Worm (Caenorhabditis elegans) whole organism, young adult: ENCODE measurements around the gene ogdh-2.

ENCODE experiments used
- B0261.1 ChIP-seq: sonication (generic microtip); optimal IDR thresholded peaks from 2 replicates; lab custom pipeline; 2016; ENCODE audit warnings: mild to moderate bottlenecking, missing genetic modification characterization, moderate library complexity, missing compliant biosample characterization
- C17E4.6 ChIP-seq: fragments of 200-800 bp; sonication (Bioruptor generic); IDR thresholded peaks from 2 replicates; pipeline ENCODE4 v1.3.6; 2022; ENCODE audit warnings: missing genetic modification reagents, missing genetic modification characterization, missing compliant biosample characterization
- F23B12.7 ChIP-seq: sonication (generic microtip); optimal IDR thresholded peaks from 2 replicates; lab custom pipeline; 2017; ENCODE audit warnings: missing genetic modification characterization, mild to moderate bottlenecking, missing compliant biosample characterization, antibody characterized with exemption, moderate library complexity; ENCODE audit not compliant: insufficient read depth
- F39B2.1 ChIP-seq: fragments of 200-800 bp; sonication (Bioruptor generic); IDR thresholded peaks from 2 replicates; pipeline ENCODE4 v1.3.6; 2022; ENCODE audit warnings: missing genetic modification reagents, missing genetic modification characterization, missing compliant biosample characterization
- F49E8.2 ChIP-seq: sonication (generic microtip); optimal IDR thresholded peaks from 3 replicates; lab custom pipeline; 2017; ENCODE audit warnings: missing genetic modification characterization, mild to moderate bottlenecking, missing compliant biosample characterization, antibody characterized with exemption, moderate library complexity; ENCODE audit not compliant: insufficient read depth
- F55B11.4 ChIP-seq: sonication (generic microtip); optimal IDR thresholded peaks from 2 replicates; lab custom pipeline; 2016; ENCODE audit warnings: missing compliant biosample characterization, missing genetic modification characterization, borderline replicate concordance; ENCODE audit not compliant: insufficient read depth
- F57C9.4 ChIP-seq: sonication (generic microtip); optimal IDR thresholded peaks from 2 replicates; lab custom pipeline; 2017; ENCODE audit warnings: mild to moderate bottlenecking, missing genetic modification characterization, missing compliant biosample characterization
- ZK185.1 ChIP-seq: sonication (generic microtip); optimal IDR thresholded peaks from 2 replicates; lab custom pipeline; 2016; ENCODE audit warnings: mild to moderate bottlenecking, missing genetic modification characterization, missing compliant biosample characterization; ENCODE audit not compliant: poor library complexity, severe bottlenecking
- ama-1 ChIP-seq, 3 experiments: fragments of 150-350 bp in 1 of 3; sonication (generic microtip) in 2 of 3; optimal IDR thresholded peaks; 2 replicates each; lab custom pipeline; 2014 to 2018; ENCODE audit warnings: missing biosample characterization in 2 of 3, missing genetic modification characterization in 2 of 3, missing genetic modification reagents in 2 of 3
- aptf-2 ChIP-seq: fragments of 200-800 bp; sonication (Bioruptor generic); conservative IDR thresholded peaks from 2 replicates; pipeline ENCODE4 v1.3.6; 2022; ENCODE audit warnings: missing genetic modification reagents, missing genetic modification characterization, missing compliant biosample characterization
- aptf-3 ChIP-seq: fragments of 200-800 bp; sonication (Bioruptor generic); IDR thresholded peaks from 2 replicates; pipeline ENCODE4 v1.3.6; 2022; ENCODE audit warnings: missing genetic modification characterization, missing compliant biosample characterization
- atf-7 ChIP-seq: sonication (generic microtip); optimal IDR thresholded peaks from 2 replicates; lab custom pipeline; 2017; ENCODE audit warnings: mild to moderate bottlenecking, missing genetic modification characterization, missing compliant biosample characterization
- cebp-1 ChIP-seq, 2 experiments: fragments of 200-800 bp in 1 of 2; sonication (Bioruptor generic) in 1 of 2; sonication (generic microtip) in 1 of 2; IDR thresholded peaks in 1 of 2; optimal IDR thresholded peaks in 1 of 2; 2 replicates each; pipeline versions ENCODE4 v1.3.6 to Lab custom; 2017 to 2022; ENCODE audit warnings: missing compliant biosample characterization in 2 of 2, missing genetic modification characterization in 2 of 2, mild to moderate bottlenecking in 1 of 2, missing genetic modification reagents in 1 of 2, moderate library complexity in 1 of 2
- cebp-2 ChIP-seq: fragments of 200-800 bp; sonication (Bioruptor generic); IDR thresholded peaks from 2 replicates; pipeline ENCODE4 v1.3.6; 2022; ENCODE audit warnings: missing genetic modification characterization, missing compliant biosample characterization
- ceh-100 ChIP-seq: fragments of 200-800 bp; sonication (Bioruptor generic); IDR thresholded peaks from 2 replicates; pipeline ENCODE4 v1.3.6; 2022; ENCODE audit warnings: missing genetic modification reagents, missing genetic modification characterization, missing compliant biosample characterization
- die-1 ChIP-seq: sonication (generic microtip); optimal IDR thresholded peaks from 2 replicates; lab custom pipeline; 2016; ENCODE audit warnings: missing genotype, mild to moderate bottlenecking, missing genetic modification characterization, missing compliant biosample characterization
- egl-18 ChIP-seq: fragments of 200-800 bp; sonication (Bioruptor generic); IDR thresholded peaks from 2 replicates; pipeline ENCODE4 v1.3.6; 2022; ENCODE audit warnings: missing genetic modification reagents, missing genetic modification characterization, missing compliant biosample characterization
- gei-17 ChIP-seq: fragments of 200-800 bp; sonication (Bioruptor generic); optimal IDR thresholded peaks from 2 replicates; lab custom pipeline; 2018; ENCODE audit warnings: mild to moderate bottlenecking, missing genetic modification characterization, missing compliant biosample characterization
- hlh-26 ChIP-seq: fragments of 200-800 bp; sonication (Bioruptor generic); conservative IDR thresholded peaks from 2 replicates; pipeline ENCODE4 v1.3.6; 2022; ENCODE audit warnings: missing genetic modification reagents, missing genetic modification characterization, missing compliant biosample characterization
- hmg-1.2 ChIP-seq: fragments of 200-800 bp; sonication (Bioruptor generic); IDR thresholded peaks from 2 replicates; pipeline ENCODE4 v1.3.6; 2022; ENCODE audit warnings: missing genetic modification reagents, missing genetic modification characterization, missing compliant biosample characterization
- hsf-1 ChIP-seq: fragments of 200-800 bp; sonication (Bioruptor generic); IDR thresholded peaks from 2 replicates; pipeline ENCODE4 v1.3.6; 2022; ENCODE audit warnings: missing genetic modification reagents, missing genetic modification characterization, missing compliant biosample characterization
- lin-35 ChIP-seq, 3 experiments: fragments of 150-350 bp in 2 of 3; sonication (generic microtip) in 1 of 3; optimal IDR thresholded peaks; 2 replicates each; lab custom pipeline; 2014 to 2018; ENCODE audit warnings: missing biosample characterization in 3 of 3, missing genetic modification characterization in 3 of 3, missing genetic modification reagents in 3 of 3
- lin-40 ChIP-seq: sonication (generic microtip); optimal IDR thresholded peaks from 2 replicates; lab custom pipeline; 2016; ENCODE audit warnings: missing genetic modification characterization, mild to moderate bottlenecking, missing compliant biosample characterization, missing genotype, missing genetic modification reagents
- lir-1 ChIP-seq: fragments of 200-800 bp; sonication (Bioruptor generic); conservative IDR thresholded peaks from 2 replicates; pipeline ENCODE4 v1.3.6; 2022; ENCODE audit warnings: missing genetic modification reagents, missing genetic modification characterization, missing compliant biosample characterization
- madf-10 ChIP-seq: sonication (generic microtip); optimal IDR thresholded peaks from 2 replicates; lab custom pipeline; 2016; ENCODE audit warnings: mild to moderate bottlenecking, missing genetic modification characterization, missing compliant biosample characterization
- mxl-1 ChIP-seq: sonication (generic microtip); optimal IDR thresholded peaks from 2 replicates; lab custom pipeline; 2016; ENCODE audit warnings: missing genetic modification characterization, missing compliant biosample characterization
- nhr-179 ChIP-seq: sonication (generic microtip); optimal IDR thresholded peaks from 2 replicates; lab custom pipeline; 2016; ENCODE audit warnings: mild to moderate bottlenecking, missing genetic modification characterization, missing compliant biosample characterization
- nhr-27 ChIP-seq: fragments of 200-800 bp; sonication (Bioruptor generic); optimal IDR thresholded peaks from 2 replicates; lab custom pipeline; 2018; ENCODE audit warnings: mild to moderate bottlenecking, missing genetic modification characterization, moderate library complexity, missing compliant biosample characterization
- nhr-80 ChIP-seq: sonication (generic microtip); optimal IDR thresholded peaks from 2 replicates; lab custom pipeline; 2016; ENCODE audit warnings: missing genetic modification characterization, missing compliant biosample characterization
- pha-4 ChIP-seq: fragments of 150-350 bp; sonication (generic microtip); optimal IDR thresholded peaks from 2 replicates; lab custom pipeline; 2014; ENCODE audit warnings: missing biosample characterization, missing genetic modification reagents, missing genetic modification characterization
- rcor-1 ChIP-seq: fragments of 200-800 bp; sonication (Bioruptor generic); IDR thresholded peaks from 2 replicates; pipeline ENCODE4 v1.3.6; 2022; ENCODE audit warnings: missing genetic modification reagents, missing genetic modification characterization, missing compliant biosample characterization
- rec-8 ChIP-seq, 2 experiments: sonication (generic microtip); optimal IDR thresholded peaks; 2 replicates each; lab custom pipeline; 2016; ENCODE audit warnings: mild to moderate bottlenecking in 2 of 2, missing genetic modification characterization in 2 of 2, missing genetic modification reagents in 2 of 2, missing genotype in 2 of 2, missing biosample characterization in 1 of 2, missing compliant biosample characterization in 1 of 2, moderate library complexity in 1 of 2
- repo-1 ChIP-seq: sonication (generic microtip); optimal IDR thresholded peaks from 2 replicates; lab custom pipeline; 2017; ENCODE audit warnings: mild to moderate bottlenecking, missing genetic modification characterization, missing compliant biosample characterization
- sea-2 ChIP-seq: fragments of 200-800 bp; sonication (Bioruptor generic); IDR thresholded peaks from 2 replicates; pipeline ENCODE4 v1.3.6; 2022; ENCODE audit warnings: missing genetic modification characterization, missing compliant biosample characterization
- snpc-1.1 ChIP-seq: sonication (generic microtip); optimal IDR thresholded peaks from 2 replicates; lab custom pipeline; 2017; ENCODE audit warnings: missing genetic modification characterization, mild to moderate bottlenecking, missing compliant biosample characterization, antibody characterized with exemption, moderate library complexity, missing genotype, missing genetic modification reagents; ENCODE audit not compliant: insufficient read depth
- snpc-3.4 ChIP-seq: sonication (generic microtip); optimal IDR thresholded peaks from 2 replicates; lab custom pipeline; 2017; ENCODE audit warnings: missing genetic modification characterization, mild to moderate bottlenecking, missing compliant biosample characterization, antibody characterized with exemption, moderate library complexity, missing genotype, missing genetic modification reagents
- somi-1 ChIP-seq: fragments of 200-800 bp; sonication (Bioruptor generic); optimal IDR thresholded peaks from 2 replicates; lab custom pipeline; 2018; ENCODE audit warnings: mild to moderate bottlenecking, missing genetic modification characterization, missing compliant biosample characterization
- tbx-9 ChIP-seq: sonication (generic microtip); optimal IDR thresholded peaks from 2 replicates; lab custom pipeline; 2016; ENCODE audit warnings: borderline replicate concordance, missing genetic modification characterization, inconsistent platforms, missing compliant biosample characterization
- unc-130 ChIP-seq: sonication (generic microtip); optimal IDR thresholded peaks from 2 replicates; lab custom pipeline; 2016; ENCODE audit warnings: missing genetic modification reagents, missing genetic modification characterization, missing compliant biosample characterization
- xnd-1 ChIP-seq: sonication (generic microtip); optimal IDR thresholded peaks from 2 replicates; lab custom pipeline; 2016; ENCODE audit warnings: missing genotype, missing genetic modification reagents, missing genetic modification characterization, missing compliant biosample characterization
- ztf-22 ChIP-seq: fragments of 200-800 bp; sonication (Bioruptor generic); optimal IDR thresholded peaks from 2 replicates; lab custom pipeline; 2018; ENCODE audit warnings: mild to moderate bottlenecking, missing genetic modification characterization, moderate library complexity, missing compliant biosample characterization
- ztf-26 ChIP-seq: sonication (generic microtip); optimal IDR thresholded peaks from 2 replicates; lab custom pipeline; 2017; ENCODE audit warnings: missing genetic modification characterization, missing compliant biosample characterization
- ztf-28 ChIP-seq: fragments of 200-800 bp; sonication (Bioruptor generic); IDR thresholded peaks from 2 replicates; pipeline ENCODE4 v1.3.6; 2022; ENCODE audit warnings: missing genetic modification reagents, missing genetic modification characterization, missing compliant biosample characterization

ogdh-2 gene

ce11 chrV:12190943-12191569 is 3.3 kb upstream of the ogdh-2 start, which contains the start of gene dpy-30 (continued):
- TF ChIP-seq nhr-179 (tag; lab: Kevin White, UChicago) (no peak), ztf-28 (GFP tag; lab: Robert Waterston, UW) (no peak), F39B2.1 (no peak), ztf-22 (GFP tag; lab: Kevin White, UChicago) (no peak), nhr-80 (tag; lab: Kevin White, UChicago) (no peak), sea-2 (GFP tag; lab: Robert Waterston, UW) (no peak), ama-1 (optimal IDR thresholded peaks at IDR 0.05; lab: Kevin White, UChicago) (no peak), ama-1 (GFP tag; optimal IDR thresholded peaks at IDR 0.05; lab: Kevin White, UChicago) (no peak), atf-7 (tag; lab: Kevin White, UChicago) (no peak), F23B12.7 (no peak), xnd-1 (tag; lab: Kevin White, UChicago) (no peak), rcor-1 (GFP tag; lab: Robert Waterston, UW) (no peak), F55B11.4 (tag; lab: Kevin White, UChicago) (no peak), nhr-27 (tag; lab: Kevin White, UChicago) (no peak), aptf-2 (GFP tag; lab: Robert Waterston, UW) (no peak), repo-1 (tag; lab: Kevin White, UChicago) (no peak), hlh-26 (no peak), somi-1 (GFP tag; lab: Kevin White, UChicago) (no peak), F57C9.4 (tag; lab: Kevin White, UChicago) (no peak), rec-8 (tag; optimal IDR thresholded peaks at IDR 0.05; lab: Kevin White, UChicago) (no peak), F49E8.2 (tag; lab: Kevin White, UChicago) (peak; percentile 60), ztf-26 (tag; lab: Kevin White, UChicago) (no peak), hmg-1.2 (GFP tag; lab: Robert Waterston, UW) (peak; percentile 86), ZK185.1 (tag; lab: Kevin White, UChicago) (no peak), aptf-3 (no peak), madf-10 (tag; lab: Kevin White, UChicago) (no peak), cebp-2 (no peak), cebp-1 (GFP tag; IDR thresholded peaks at IDR 0.05; lab: Robert Waterston, UW) (no peak), cebp-1 (tag; optimal IDR thresholded peaks at IDR 0.05; lab: Kevin White, UChicago) (peak; percentile 4), die-1 (tag; lab: Kevin White, UChicago) (no peak), pha-4 (no peak), lir-1 (GFP tag; lab: Robert Waterston, UW) (no peak), mxl-1 (tag; lab: Kevin White, UChicago) (no peak), hsf-1 (no peak), snpc-1.1 (tag; lab: Kevin White, UChicago) (no peak), egl-18 (GFP tag; lab: Robert Waterston, UW) (no peak), ceh-100 (no peak), snpc-3.4 (peak; percentile 57), lin-40 (tag; lab: Kevin White, UChicago) (no peak), B0261.1 (tag; lab: Kevin White, UChicago) (no peak), tbx-9 (tag; lab: Kevin White, UChicago) (no peak), C17E4.6 (GFP tag; lab: Robert Waterston, UW) (no peak), unc-130 (no peak), lin-35 (GFP tag; optimal IDR thresholded peaks at IDR 0.05; lab: Kevin White, UChicago) (no peak), gei-17 (GFP tag; lab: Kevin White, UChicago) (no peak)
- TF ChIP-seq, all 124 proteins: peak for 15
